Fruit fly (Drosophila melanogaster): ENCODE results near the gene Pp2B-14D.

Gene Pp2B-14D

DNA sequence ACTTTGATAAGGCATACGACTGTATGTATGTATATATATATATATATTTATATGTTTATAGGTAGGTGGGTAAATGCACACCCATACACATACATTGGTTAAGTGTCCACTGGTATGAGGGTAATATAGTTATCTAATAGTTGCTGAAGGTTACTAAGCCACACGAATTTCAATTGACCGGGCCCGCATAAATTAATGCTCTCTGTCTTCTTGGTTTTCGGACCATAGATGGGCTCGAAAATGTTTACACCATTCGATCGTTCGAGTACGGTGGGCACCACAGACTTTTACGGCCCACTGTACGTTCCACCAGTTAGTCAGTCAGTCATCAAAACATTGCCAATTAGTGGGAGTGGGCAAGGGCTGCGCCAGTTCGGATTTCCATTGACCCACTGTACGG is 35.6 kb upstream of the Pp2B-14D start (continued):
- TF ChIP-seq Hr39 (optimal IDR thresholded peaks at IDR 0.05) (no peak), Atf-2 (GFP tag; optimal IDR thresholded peaks at IDR 0.05) (no peak), zf30C (GFP tag; optimal IDR thresholded peaks at IDR 0.05) (no peak), unpg (GFP tag; optimal IDR thresholded peaks at IDR 0.05) (no peak), CG6272 (GFP tag; IDR thresholded peaks at IDR 0.05) (no peak), H15 (GFP tag; IDR thresholded peaks at IDR 0.05) (no peak), CG15011 (GFP tag; optimal IDR thresholded peaks at IDR 0.05) (no peak), CG2875 (GFP tag; optimal IDR thresholded peaks at IDR 0.05) (no peak), CG9437 (GFP tag; optimal IDR thresholded peaks at IDR 0.05) (no peak), Oaz (GFP tag; IDR thresholded peaks at IDR 0.05) (no peak), HmgD (GFP tag; optimal IDR thresholded peaks at IDR 0.05) (no peak), chinmo (GFP tag; IDR thresholded peaks at IDR 0.05; ENCODE audit: partially characterized antibody) (0 out of 4 replicates have a peak, but pooled peaks have one; percentile 38), Med (GFP tag) (peak; percentile 27), dysf (GFP tag; IDR thresholded peaks at IDR 0.05) (no peak)

dm6 chrX:16593418-16593817 is 33.6 kb upstream of the Pp2B-14D start, which contains the start of the genes SMC3 and Ubc7:
SMC3 (minus strand) TSS chrX:16593439.
Ubc7 (plus strand) TSS chrX:16593677.
- TF ChIP-seq unc-4 (GFP tag; IDR thresholded peaks at IDR 0.05; ENCODE audit: partially characterized antibody): peak; percentile 89
- TF ChIP-seq zen (tag; optimal IDR thresholded peaks at IDR 0.05): no peak
- no peak for TF ChIP-seq Dek (tag; optimal IDR thresholded peaks at IDR 0.05)
- peak; percentile 5 for TF ChIP-seq Myb (GFP tag; optimal IDR thresholded peaks at IDR 0.05)
- peak; percentile 88; the same call in 2 of the 3 replicates for TF ChIP-seq mld (GFP tag; IDR thresholded peaks at IDR 0.05; ENCODE audit: partially characterized antibody)
- no peak for TF ChIP-seq wek (GFP tag; optimal IDR thresholded peaks at IDR 0.05)
- peak in 1 of 2 experiments; percentile 14 for TF ChIP-seq Pdp1 (GFP tag; optimal IDR thresholded peaks at IDR 0.05)
- TF ChIP-seq CG8924 (tag; optimal IDR thresholded peaks at IDR 0.05): no peak
- peak; percentile 74 for TF ChIP-seq CG2129 (GFP tag; IDR thresholded peaks at IDR 0.05; ENCODE audit: partially characterized antibody)
- TF ChIP-seq CG14014 (GFP tag; IDR thresholded peaks at IDR 0.05): no peak
- no peak for TF ChIP-seq ewg (GFP tag; optimal IDR thresholded peaks at IDR 0.05)
- peak; percentile 45 for TF ChIP-seq trem (tag; optimal IDR thresholded peaks at IDR 0.05)
- peak; percentile 78 for TF ChIP-seq Dref (GFP tag; IDR thresholded peaks at IDR 0.05)
- TF ChIP-seq CG4617 (GFP tag; optimal IDR thresholded peaks at IDR 0.05; ENCODE audit: borderline replicate concordance): peak; percentile 23
- peak; percentile 98 for TF ChIP-seq HLH4C (GFP tag; IDR thresholded peaks at IDR 0.05; ENCODE audit: partially characterized antibody)
- peak; percentile 38 for TF ChIP-seq CG10267 (tag; optimal IDR thresholded peaks at IDR 0.05)
- TF ChIP-seq CG14710 (tag; optimal IDR thresholded peaks at IDR 0.05): peak; percentile 79
- TF ChIP-seq CG43689 (GFP tag; IDR thresholded peaks at IDR 0.05): no peak
- TF ChIP-seq B-H2 (GFP tag; optimal IDR thresholded peaks at IDR 0.05): no peak
- TF ChIP-seq CG18599 (GFP tag; optimal IDR thresholded peaks at IDR 0.05): no peak
- peak; percentile 95 for TF ChIP-seq CG34224 (GFP tag; IDR thresholded peaks at IDR 0.05; ENCODE audit: partially characterized antibody)
- TF ChIP-seq phol (tag; optimal IDR thresholded peaks at IDR 0.05): peak; percentile 2
- TF ChIP-seq bowl (GFP tag; IDR thresholded peaks at IDR 0.05): no peak
- TF ChIP-seq CG9876 (GFP tag; optimal IDR thresholded peaks at IDR 0.05): no peak
- no peak for TF ChIP-seq PHDP (tag; optimal IDR thresholded peaks at IDR 0.05)
- TF ChIP-seq CG15514 (GFP tag; optimal IDR thresholded peaks at IDR 0.05): peak; percentile 45
- TF ChIP-seq vnd (GFP tag; IDR thresholded peaks at IDR 0.05; ENCODE audit: partially characterized antibody): peak; percentile 96
- TF ChIP-seq knrl (GFP tag; IDR thresholded peaks at IDR 0.05; ENCODE audit: partially characterized antibody): peak; percentile 86; the same call in 2 of the 3 replicates
- peak; percentile 27; the same call in 1 of the 3 replicates for TF ChIP-seq CG17361 (GFP tag; IDR thresholded peaks at IDR 0.05)
- TF ChIP-seq CrebB (tag; optimal IDR thresholded peaks at IDR 0.05): no peak
- TF ChIP-seq h (optimal IDR thresholded peaks at IDR 0.05): no peak
- TF ChIP-seq lbe (GFP tag; optimal IDR thresholded peaks at IDR 0.05): peak; percentile 33
- TF ChIP-seq Scr (GFP tag; IDR thresholded peaks at IDR 0.05; ENCODE audit: partially characterized antibody): peak; percentile 94
- TF ChIP-seq dysf (GFP tag; IDR thresholded peaks at IDR 0.05): no peak
- no peak for TF ChIP-seq CG11456 (GFP tag; IDR thresholded peaks at IDR 0.05)
- TF ChIP-seq sens (GFP tag): peak; percentile 79
- TF ChIP-seq CG6765 (GFP tag; optimal IDR thresholded peaks at IDR 0.05): no peak

All from whole organism, embryonic.